Fruit fly (Drosophila melanogaster) whole organism: Measurements from ENCODE around the gene Nepl3.

ENCODE experiments used
- CG8478 ChIP-seq: fragments of >200 bp; optimal IDR thresholded peaks from 2 replicates; lab custom pipeline; 2018; ENCODE audit warnings: inconsistent platforms
- EcR ChIP-seq, 2 experiments: fragments of >200 bp; optimal IDR thresholded peaks; 2 replicates each; lab custom pipeline; 2017; ENCODE audit warnings: missing biosample characterization in 2 of 2, missing genetic modification characterization in 2 of 2, missing genetic modification reagents in 2 of 2
- pan ChIP-seq: fragments of >200 bp; optimal IDR thresholded peaks from 2 replicates; lab custom pipeline; 2017
- psq ChIP-seq: fragments of >200 bp; optimal IDR thresholded peaks from 2 replicates; lab custom pipeline; 2017
- usp ChIP-seq: fragments of >200 bp; optimal IDR thresholded peaks from 2 replicates; lab custom pipeline; 2017; ENCODE audit warnings: missing biosample characterization, missing genetic modification characterization, mixed read lengths

DNA sequence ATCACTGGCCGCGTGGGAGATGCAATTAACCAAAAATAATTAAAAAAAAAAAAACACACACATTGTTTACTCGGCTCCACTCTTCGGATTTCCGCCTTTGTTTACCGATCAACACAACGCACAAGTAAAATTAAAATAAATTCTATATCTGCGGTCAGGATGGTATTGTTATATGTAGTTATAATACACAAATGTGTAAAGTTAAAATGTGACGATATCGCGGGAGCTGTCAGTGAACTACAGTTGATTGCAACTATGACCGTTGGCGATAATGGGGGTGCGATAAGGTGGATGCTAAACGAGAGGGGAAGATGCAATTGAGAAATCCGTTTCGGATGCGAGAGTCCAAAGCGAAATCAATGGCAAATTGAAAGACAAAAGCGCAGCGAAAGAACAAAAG, 51.7 kb downstream of the Nepl3 start:
- TF ChIP-seq CG8478 (lab: Kevin White, UChicago), result no peak
- TF ChIP-seq pan (lab: Kevin White, UChicago), result no peak
- no peak for TF ChIP-seq psq
- no peak for TF ChIP-seq usp (GFP tag; lab: Kevin White, UChicago)
- TF ChIP-seq EcR (GFP tag; optimal IDR thresholded peaks at IDR 0.05; lab: Kevin White, UChicago), result no peak
